Fruit fly (Drosophila melanogaster): Measurements from ENCODE around the gene Tm2.

- TF ChIP-seq CoRest (tag; optimal IDR thresholded peaks at IDR 0.05) (no peak), CG9437 (GFP tag; optimal IDR thresholded peaks at IDR 0.05) (no peak), CG17829 (tag; optimal IDR thresholded peaks at IDR 0.05) (no peak), C15 (GFP tag; IDR thresholded peaks at IDR 0.05) (0 out of 3 replicates have a peak, but pooled peaks have one; percentile 19), CG3847 (GFP tag; IDR thresholded peaks at IDR 0.05) (no peak), CG14667 (GFP tag; IDR thresholded peaks at IDR 0.05) (no peak), CG1529 (GFP tag; optimal IDR thresholded peaks at IDR 0.05) (no peak), dan (GFP tag; IDR thresholded peaks at IDR 0.05) (no peak)
These were observed 26.8 kb upstream of the Tm2 start for dm6 chr3R:15282982-15283809.
